Fruit fly (Drosophila melanogaster): ENCODE results near the gene msb1l.

Gene msb1l

DNA sequence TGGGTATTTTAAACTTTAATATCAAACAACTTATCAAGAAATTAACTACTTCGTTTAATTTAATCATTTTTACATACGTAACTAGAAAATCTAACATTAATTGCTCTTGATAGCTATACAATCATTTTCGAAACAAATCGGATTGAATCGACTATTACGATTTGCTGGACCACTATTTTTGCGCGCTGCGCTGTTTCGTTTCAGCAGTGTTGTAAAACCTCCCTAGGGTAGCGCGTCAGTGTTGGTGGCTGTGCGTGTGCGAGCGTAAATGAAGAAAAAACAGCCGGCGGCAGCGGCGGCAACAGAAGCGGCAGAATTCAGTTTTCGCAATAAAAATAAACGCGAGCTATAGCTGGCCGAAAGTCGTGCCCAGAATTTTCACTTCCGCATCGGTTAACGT, 44.3 kb upstream of the msb1l start, which contains the start of gene CG33116 (continued):
- peak; percentile 82 for TF ChIP-seq acj6 (GFP tag; optimal IDR thresholded peaks at IDR 0.05)
- peak; percentile 73 for TF ChIP-seq Ets96B (tag; optimal IDR thresholded peaks at IDR 0.05)
- TF ChIP-seq Hr4 (GFP tag; optimal IDR thresholded peaks at IDR 0.05), result peak; percentile 92
- peak; percentile 88 for TF ChIP-seq eg (GFP tag; IDR thresholded peaks at IDR 0.05)
- TF ChIP-seq ss (GFP tag; optimal IDR thresholded peaks at IDR 0.05), result peak; percentile 56 to 75
- TF ChIP-seq svp (GFP tag), result peak; percentile 90
- peak; percentile 71 for TF ChIP-seq CG6854 (GFP tag; optimal IDR thresholded peaks at IDR 0.05)
- peak; percentile 49 for TF ChIP-seq fkh (GFP tag; optimal IDR thresholded peaks at IDR 0.05)
- TF ChIP-seq CG6808 (GFP tag; optimal IDR thresholded peaks at IDR 0.05), result peak; percentile 76
- TF ChIP-seq CG8319 (GFP tag; optimal IDR thresholded peaks at IDR 0.05), result peak; percentile 60
- TF ChIP-seq salr (GFP tag; optimal IDR thresholded peaks at IDR 0.05), result peak; percentile 64 to 84
- TF ChIP-seq Lpt (GFP tag; optimal IDR thresholded peaks at IDR 0.05), result peak; percentile 80
- TF ChIP-seq CG4318 (GFP tag; optimal IDR thresholded peaks at IDR 0.05), result peak; percentile 75
- TF ChIP-seq Smox (GFP tag; optimal IDR thresholded peaks at IDR 0.05), result peak; percentile 81
- TF ChIP-seq CG3032 (tag; optimal IDR thresholded peaks at IDR 0.05), result peak; percentile 77
- peak; percentile 89 for TF ChIP-seq CG15336 (GFP tag; IDR thresholded peaks at IDR 0.05)
- peak; percentile 57 for TF ChIP-seq CG16779 (tag; optimal IDR thresholded peaks at IDR 0.05)
- TF ChIP-seq CG10669 (GFP tag; optimal IDR thresholded peaks at IDR 0.05), result peak; percentile 82
- TF ChIP-seq Hr39 (GFP tag; optimal IDR thresholded peaks at IDR 0.05), result peak; percentile 83
- TF ChIP-seq net (GFP tag; optimal IDR thresholded peaks at IDR 0.05), result peak; percentile 86
- TF ChIP-seq CG6163 (GFP tag; IDR thresholded peaks at IDR 0.05), result peak; percentile 85

DNA sequence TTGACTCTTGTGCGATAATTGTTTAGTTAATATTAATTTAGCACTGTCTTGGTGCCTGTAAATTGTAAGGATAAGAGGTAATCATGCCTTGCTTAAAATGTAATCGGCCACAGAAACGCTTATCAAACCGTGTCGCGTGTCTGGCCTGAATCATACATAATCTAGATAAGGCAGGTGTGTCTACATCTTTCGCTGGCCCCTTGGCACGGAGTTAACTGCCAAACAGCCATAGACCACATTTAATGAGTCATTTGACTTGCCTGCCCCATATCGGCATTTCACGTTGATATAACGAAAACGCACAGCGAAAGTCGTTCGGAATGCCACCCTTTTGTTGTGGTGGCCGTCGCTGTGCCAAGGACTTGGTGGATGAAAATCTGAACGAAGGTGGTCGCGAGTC, 42.3 kb upstream of the msb1l start, which contains the start of gene CG31697:
CG31697 (plus strand) TSS at position 215 of the 400 bp plus-strand sequence.
- TF ChIP-seq ss (GFP tag; optimal IDR thresholded peaks at IDR 0.05), result no peak
- peak; percentile 5 for TF ChIP-seq Eip78C (GFP tag)
- TF ChIP-seq vri (GFP tag; optimal IDR thresholded peaks at IDR 0.05), result peak; percentile 77
- TF ChIP-seq lz (GFP tag; optimal IDR thresholded peaks at IDR 0.05), result no peak
- TF ChIP-seq svp (GFP tag), result peak; percentile 26
- TF ChIP-seq Eip75B (GFP tag; optimal IDR thresholded peaks at IDR 0.05), result no peak

DNA sequence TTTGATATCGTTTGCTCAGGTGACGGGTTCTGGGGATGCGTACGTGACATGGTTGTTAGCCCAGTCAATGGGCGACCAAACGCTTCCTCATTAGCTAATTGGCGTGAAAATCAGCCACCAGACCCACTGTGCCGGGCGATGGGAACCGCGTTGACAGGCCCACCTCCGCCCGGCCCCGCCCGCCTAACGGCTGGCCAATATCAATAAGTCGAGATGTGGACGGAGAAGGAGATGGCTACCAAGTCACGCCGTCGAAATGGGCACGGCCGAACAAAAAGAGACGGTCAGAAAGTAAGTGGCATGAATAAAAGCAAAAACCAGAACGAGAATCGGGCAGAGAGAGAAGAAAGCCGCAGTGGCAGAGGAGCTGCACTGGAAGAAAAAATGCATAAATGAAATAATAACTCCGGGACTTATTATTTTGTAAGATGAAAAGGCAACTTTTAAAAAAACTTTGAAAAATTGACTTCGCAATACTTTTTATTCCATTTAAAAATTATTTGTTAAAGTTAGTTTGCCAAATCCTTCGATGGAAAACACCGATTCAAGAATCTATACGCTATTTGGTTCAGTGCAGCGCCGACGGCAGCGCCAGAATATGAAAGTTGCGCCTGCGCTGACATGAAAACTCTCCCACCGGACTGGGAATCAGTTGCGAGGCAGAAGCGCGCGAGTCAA, 39.6 kb upstream of the msb1l start, which contains the start of gene CG13082:
CG13082 (plus strand) TSS at position 647 of the 678 bp plus-strand sequence.
- TF ChIP-seq pdm3 (GFP tag; optimal IDR thresholded peaks at IDR 0.05) (peak; percentile 88), Hr39 (GFP tag; optimal IDR thresholded peaks at IDR 0.05) (peak; percentile 96), CG6808 (GFP tag; optimal IDR thresholded peaks at IDR 0.05) (peak; percentile 77), Sox15 (GFP tag; optimal IDR thresholded peaks at IDR 0.05) (peak; percentile 76), Sox14 (GFP tag; optimal IDR thresholded peaks at IDR 0.05) (peak; percentile 95), ss (GFP tag; optimal IDR thresholded peaks at IDR 0.05) (peak; percentile 50 to 74), Hr4 (GFP tag; optimal IDR thresholded peaks at IDR 0.05) (peak; percentile 80), CG1621 (tag; optimal IDR thresholded peaks at IDR 0.05) (peak; percentile 39), CG6276 (GFP tag; optimal IDR thresholded peaks at IDR 0.05) (peak; percentile 87), Smox (GFP tag; optimal IDR thresholded peaks at IDR 0.05) (peak; percentile 96), OdsH (GFP tag; optimal IDR thresholded peaks at IDR 0.05) (peak; percentile 89), CG11294 (GFP tag; IDR thresholded peaks at IDR 0.05) (peak; percentile 45; the same call in 1 of the 2 replicates), cyc (GFP tag; optimal IDR thresholded peaks at IDR 0.05) (peak; percentile 96), CG10669 (GFP tag; optimal IDR thresholded peaks at IDR 0.05) (peak; percentile 74), CG8119 (GFP tag; IDR thresholded peaks at IDR 0.05) (peak; percentile 91), net (GFP tag; optimal IDR thresholded peaks at IDR 0.05) (peak; percentile 83), CG9139 (GFP tag; optimal IDR thresholded peaks at IDR 0.05) (peak; percentile 9), fd59A (GFP tag; optimal IDR thresholded peaks at IDR 0.05) (peak; percentile 67), CG11902 (GFP tag; optimal IDR thresholded peaks at IDR 0.05) (peak; percentile 81), CG8319 (GFP tag; optimal IDR thresholded peaks at IDR 0.05) (peak; percentile 84), Eip93F (GFP tag; optimal IDR thresholded peaks at IDR 0.05) (peak; percentile 94), CG11762 (GFP tag; optimal IDR thresholded peaks at IDR 0.05; ENCODE audit: insufficient read depth) (peak; percentile 88), Sox102F (GFP tag; optimal IDR thresholded peaks at IDR 0.05) (peak; percentile 95), CG32006 (GFP tag; optimal IDR thresholded peaks at IDR 0.05) (peak; percentile 95), CG34406 (GFP tag; optimal IDR thresholded peaks at IDR 0.05) (peak; percentile 91), CG3032 (tag; optimal IDR thresholded peaks at IDR 0.05) (peak; percentile 76), CG15336 (GFP tag; IDR thresholded peaks at IDR 0.05) (peak; percentile 89), CG6163 (GFP tag; IDR thresholded peaks at IDR 0.05) (peak; percentile 87), vri (GFP tag; optimal IDR thresholded peaks at IDR 0.05) (peak; percentile 83), CG4318 (GFP tag; optimal IDR thresholded peaks at IDR 0.05) (peak; percentile 87), dsx (GFP tag; optimal IDR thresholded peaks at IDR 0.05; ENCODE audit: poor library complexity, severe bottlenecking) (peak; percentile 69), lz (GFP tag; optimal IDR thresholded peaks at IDR 0.05) (peak; percentile 96), Gug (GFP tag; IDR thresholded peaks at IDR 0.05) (peak; percentile 73), Eip78C (GFP tag) (peak; percentile 96)

Measured in whole organism, prepupa.